Worm (Caenorhabditis elegans) whole organism, L4 larva: ENCODE data around the gene ZK1248.19.
"Not testable (repeated sequence)": the region's sequence is repeated elsewhere in the genome, so short reads cannot be mapped to it uniquely, and the experiment has no call there.

Experiments
- F10B5.3 ChIP-seq: sonication (generic microtip); optimal IDR thresholded peaks from 2 replicates; lab custom pipeline; 2016; ENCODE audit warnings: mild to moderate bottlenecking, missing genetic modification characterization, missing compliant biosample characterization
- R02D3.7 ChIP-seq: fragments of 150-350 bp; sonication (generic microtip); optimal IDR thresholded peaks from 3 replicates; lab custom pipeline; 2014; ENCODE audit warnings: missing biosample characterization, missing genetic modification characterization
- Y48G9A.11 ChIP-seq: fragments of 200-800 bp; sonication (Bioruptor generic); IDR thresholded peaks from 2 replicates; pipeline ENCODE4 v1.3.6; 2022; ENCODE audit warnings: missing genetic modification reagents, missing genetic modification characterization, missing compliant biosample characterization
- Y5F2A.4 ChIP-seq: fragments of 200-800 bp; sonication (Bioruptor generic); optimal IDR thresholded peaks from 2 replicates; lab custom pipeline; 2018; ENCODE audit warnings: mild to moderate bottlenecking, missing genetic modification characterization, missing compliant biosample characterization
- aly-2 ChIP-seq: sonication (generic microtip); optimal IDR thresholded peaks from 2 replicates; lab custom pipeline; 2018; ENCODE audit warnings: missing biosample characterization, missing genetic modification characterization
- ama-1 ChIP-seq: fragments of 150-350 bp; optimal IDR thresholded peaks from 2 replicates; lab custom pipeline; 2014; ENCODE audit warnings: inconsistent platforms, mixed read lengths
- arid-1 ChIP-seq: fragments of 200-800 bp; sonication (Bioruptor generic); conservative IDR thresholded peaks from 2 replicates; pipeline ENCODE4 v1.3.6; 2022; ENCODE audit warnings: missing genetic modification reagents, missing genetic modification characterization, missing compliant biosample characterization
- ceh-20 ChIP-seq: fragments of 200-800 bp; sonication (Bioruptor generic); IDR thresholded peaks from 2 replicates; pipeline ENCODE4 v1.3.6; 2022; ENCODE audit warnings: missing genetic modification reagents, missing genetic modification characterization, missing compliant biosample characterization
- ceh-62 ChIP-seq: sonication (generic microtip); optimal IDR thresholded peaks from 2 replicates; lab custom pipeline; 2017; ENCODE audit warnings: missing biosample characterization, missing genetic modification characterization
- ces-1 ChIP-seq: fragments of 150-350 bp; sonication (generic microtip); optimal IDR thresholded peaks from 4 replicates; lab custom pipeline; 2014; ENCODE audit warnings: missing biosample characterization, missing genetic modification reagents, missing genetic modification characterization
- cey-2 ChIP-seq: sonication (generic microtip); optimal IDR thresholded peaks from 3 replicates; lab custom pipeline; 2017; ENCODE audit warnings: missing genetic modification characterization, mild to moderate bottlenecking, missing compliant biosample characterization, antibody characterized with exemption, borderline replicate concordance; ENCODE audit not compliant: insufficient read depth
- daf-16 ChIP-seq, 3 experiments: sonication (generic microtip); optimal IDR thresholded peaks; 2 replicates each; lab custom pipeline; 2016 to 2017; ENCODE audit warnings: missing genetic modification characterization in 3 of 3, missing genetic modification reagents in 3 of 3, mild to moderate bottlenecking in 2 of 3, missing compliant biosample characterization in 2 of 3, missing biosample characterization in 1 of 3, moderate library complexity in 1 of 3
- dmd-6 ChIP-seq: fragments of 200-800 bp; sonication (Bioruptor generic); IDR thresholded peaks from 2 replicates; pipeline ENCODE4 v1.3.6; 2022; ENCODE audit warnings: missing genetic modification reagents, missing genetic modification characterization, missing compliant biosample characterization
- dpl-1 ChIP-seq: fragments of 150-350 bp; optimal IDR thresholded peaks from 2 replicates; lab custom pipeline; 2014; ENCODE audit warnings: missing biosample characterization, missing genetic modification reagents, missing genetic modification characterization
- duxl-1 ChIP-seq: sonication (generic microtip); optimal IDR thresholded peaks from 2 replicates; lab custom pipeline; 2016; ENCODE audit warnings: mild to moderate bottlenecking, missing genetic modification characterization, moderate library complexity, missing compliant biosample characterization; ENCODE audit not compliant: poor library complexity
- hlh-11 ChIP-seq: fragments of 200-800 bp; sonication (Bioruptor generic); optimal IDR thresholded peaks from 2 replicates; lab custom pipeline; 2018; ENCODE audit warnings: mild to moderate bottlenecking, missing genetic modification characterization, missing compliant biosample characterization
- jun-1 ChIP-seq: fragments of 150-350 bp; optimal IDR thresholded peaks from 2 replicates; lab custom pipeline; 2014; ENCODE audit warnings: missing biosample characterization, missing genetic modification reagents, missing genetic modification characterization
- lin-13 ChIP-seq: fragments of 150-350 bp; optimal IDR thresholded peaks from 2 replicates; lab custom pipeline; 2014; ENCODE audit warnings: missing biosample characterization, missing genetic modification reagents, missing genetic modification characterization
- lin-38 ChIP-seq: fragments of 200-800 bp; sonication (Bioruptor generic); IDR thresholded peaks from 2 replicates; pipeline ENCODE4 v1.3.6; 2022; ENCODE audit warnings: missing genetic modification reagents, missing genetic modification characterization, missing compliant biosample characterization
- lsy-2 ChIP-seq, 2 experiments: fragments of 150-350 bp in 1 of 2; sonication (generic microtip) in 1 of 2; optimal IDR thresholded peaks; 2 replicates each; lab custom pipeline; 2014 to 2017; ENCODE audit warnings: missing biosample characterization in 2 of 2, missing genetic modification characterization in 2 of 2
- madf-5 ChIP-seq, 2 experiments: fragments of 200-800 bp; sonication (Bioruptor generic); IDR thresholded peaks; 2 replicates each; pipeline ENCODE4 v1.3.6; 2022; ENCODE audit warnings: missing compliant biosample characterization in 2 of 2, missing genetic modification characterization in 2 of 2
- madf-9 ChIP-seq: fragments of 200-800 bp; sonication (Bioruptor generic); conservative IDR thresholded peaks from 2 replicates; pipeline ENCODE4 v1.3.6; 2022; ENCODE audit warnings: missing genetic modification reagents, missing genetic modification characterization, missing compliant biosample characterization
- mdt-29 ChIP-seq: fragments of 200-800 bp; sonication (Bioruptor generic); IDR thresholded peaks from 2 replicates; pipeline ENCODE4 v1.3.6; 2022; ENCODE audit warnings: missing genetic modification reagents, missing genetic modification characterization, missing compliant biosample characterization
- mep-1 ChIP-seq: fragments of 150-350 bp; sonication (generic microtip); optimal IDR thresholded peaks from 3 replicates; lab custom pipeline; 2014; ENCODE audit warnings: missing biosample characterization, missing genetic modification characterization
- mxl-2 ChIP-seq: fragments of 200-800 bp; sonication (Bioruptor generic); conservative IDR thresholded peaks from 2 replicates; pipeline ENCODE4 v1.3.6; 2022; ENCODE audit warnings: missing genetic modification reagents, missing genetic modification characterization, missing compliant biosample characterization
- mxl-3 ChIP-seq: fragments of 200-800 bp; sonication (Bioruptor generic); optimal IDR thresholded peaks from 2 replicates; lab custom pipeline; 2018; ENCODE audit warnings: mild to moderate bottlenecking, missing genetic modification characterization, missing compliant biosample characterization
- nhr-11 ChIP-seq: fragments of 150-350 bp; optimal IDR thresholded peaks from 2 replicates; lab custom pipeline; 2014; ENCODE audit warnings: missing biosample characterization, missing genetic modification characterization
- nhr-28 ChIP-seq: fragments of 150-350 bp; optimal IDR thresholded peaks from 2 replicates; lab custom pipeline; 2014; ENCODE audit warnings: missing biosample characterization, missing genetic modification characterization
- nhr-41 ChIP-seq: fragments of 200-800 bp; sonication (Bioruptor generic); IDR thresholded peaks from 2 replicates; pipeline ENCODE4 v1.3.6; 2022; ENCODE audit warnings: missing genetic modification reagents, missing genetic modification characterization, missing compliant biosample characterization
- nhr-48 ChIP-seq: sonication (generic microtip); optimal IDR thresholded peaks from 2 replicates; lab custom pipeline; 2016; ENCODE audit warnings: mild to moderate bottlenecking, missing genetic modification characterization, missing compliant biosample characterization
- nhr-77 ChIP-seq: fragments of 150-350 bp; optimal IDR thresholded peaks from 2 replicates; lab custom pipeline; 2014; ENCODE audit warnings: missing biosample characterization, missing genetic modification characterization
- saeg-2 ChIP-seq: fragments of 200-800 bp; sonication (Bioruptor generic); IDR thresholded peaks from 2 replicates; pipeline ENCODE4 v1.3.6; 2022; ENCODE audit warnings: missing genetic modification reagents, missing genetic modification characterization, missing compliant biosample characterization
- skn-1 ChIP-seq: fragments of 150-350 bp; optimal IDR thresholded peaks from 2 replicates; lab custom pipeline; 2014; ENCODE audit warnings: missing biosample characterization, missing genetic modification characterization
- snpc-4 ChIP-seq: fragments of 150-350 bp; optimal IDR thresholded peaks from 2 replicates; lab custom pipeline; 2014; ENCODE audit warnings: missing biosample characterization, missing genetic modification characterization
- spr-3 ChIP-seq: fragments of 200-800 bp; sonication (Bioruptor generic); optimal IDR thresholded peaks from 2 replicates; lab custom pipeline; 2018; ENCODE audit warnings: mild to moderate bottlenecking, missing genetic modification characterization, missing compliant biosample characterization
- unc-130 ChIP-seq: sonication (generic microtip); optimal IDR thresholded peaks from 2 replicates; lab custom pipeline; 2016; ENCODE audit warnings: missing genetic modification reagents, missing genetic modification characterization, missing compliant biosample characterization
- vab-7 ChIP-seq: fragments of 200-800 bp; sonication (Bioruptor generic); IDR thresholded peaks from 2 replicates; pipeline ENCODE4 v1.3.6; 2022; ENCODE audit warnings: missing genetic modification reagents, missing genetic modification characterization, missing compliant biosample characterization
- zfp-3 ChIP-seq: fragments of 200-800 bp; sonication (Bioruptor generic); conservative IDR thresholded peaks from 2 replicates; pipeline ENCODE4 v1.3.6; 2022; ENCODE audit warnings: missing genetic modification reagents, missing genetic modification characterization, missing compliant biosample characterization

Gene ZK1248.19

ce11 chrII:5819655-5820054, 19.6 kb downstream of the ZK1248.19 start (continued):
- TF ChIP-seq dmd-6 (peak; percentile 34), spr-3 (GFP tag; lab: Kevin White, UChicago) (no peak), madf-5 (GFP tag; IDR thresholded peaks at IDR 0.05; lab: Robert Waterston, UW) (no peak), mep-1 (tag; lab: Kevin White, UChicago) (no peak), dpl-1 (GFP tag; lab: Kevin White, UChicago) (peak; percentile 24), lin-38 (GFP tag; lab: Robert Waterston, UW) (peak; percentile 90), nhr-41 (GFP tag; lab: Robert Waterston, UW) (no peak), madf-9 (GFP tag; lab: Robert Waterston, UW) (peak; percentile 47; the same call in 1 of the 2 replicates), ceh-62 (tag; lab: Kevin White, UChicago) (no peak), nhr-28 (tag; lab: Kevin White, UChicago) (peak; percentile 22), unc-130 (GFP tag; lab: Kevin White, UChicago) (peak; percentile 91), Y48G9A.11 (GFP tag; lab: Robert Waterston, UW) (peak; percentile 25; the same call in 1 of the 2 replicates), daf-16 (GFP tag; optimal IDR thresholded peaks at IDR 0.05; lab: Kevin White, UChicago) (no peak), daf-16 (tag; optimal IDR thresholded peaks at IDR 0.05; lab: Kevin White, UChicago) (no peak), mdt-29 (GFP tag; lab: Robert Waterston, UW) (no peak), ceh-20 (GFP tag; lab: Robert Waterston, UW) (no peak), vab-7 (GFP tag; lab: Robert Waterston, UW) (0 out of 2 replicates have a peak, but pooled peaks have one; percentile 23)

- TF ChIP-seq nhr-41 (GFP tag; lab: Robert Waterston, UW) (no peak), F10B5.3 (no peak), cey-2 (tag; lab: Kevin White, UChicago) (no peak), mxl-3 (GFP tag; lab: Kevin White, UChicago) (no peak), lin-13 (no peak), snpc-4 (tag; lab: Kevin White, UChicago) (no peak), unc-130 (GFP tag; lab: Kevin White, UChicago) (no peak), hlh-11 (tag; lab: Kevin White, UChicago) (no peak), Y48G9A.11 (GFP tag; lab: Robert Waterston, UW) (no peak), daf-16 (GFP tag; optimal IDR thresholded peaks at IDR 0.05; lab: Kevin White, UChicago) (no peak), daf-16 (tag; optimal IDR thresholded peaks at IDR 0.05; lab: Kevin White, UChicago) (no peak), lsy-2 (tag; optimal IDR thresholded peaks at IDR 0.05; lab: Kevin White, UChicago) (no peak), skn-1 (no peak), mxl-2 (GFP tag; lab: Robert Waterston, UW) (no peak), arid-1 (GFP tag; lab: Robert Waterston, UW) (no peak), duxl-1 (tag; lab: Kevin White, UChicago) (no peak), dmd-6 (no peak)
Measured at ce11 chrII:5818298-5818697, 20.9 kb downstream of the ZK1248.19 start, which contains the start of gene ZK1248.4. Gene ZK1248.4, plus strand, starts transcription at chrII:5818598.

- TF ChIP-seq zfp-3, result no peak
- TF ChIP-seq, all 104 proteins: peak for 0
Measured at ce11 chrII:5816346-5816745, 22.9 kb downstream of the ZK1248.19 start, which contains the start of gene ZK1248.20. Gene ZK1248.20, plus strand, starts transcription at chrII:5816646.

ce11 chrII:5815382-5815781, 23.8 kb downstream of the ZK1248.19 start, which contains the start of gene wago-5:
Gene wago-5, minus strand, starts transcription at chrII:5815482.
- TF ChIP-seq aly-2; ces-1; nhr-77 (tag; lab: Kevin White, UChicago): not testable (repeated sequence)

ce11 chrII:5810230-5810629, 29.0 kb downstream of the ZK1248.19 start, which contains the start of the genes msp-64 and ZK1248.5:
Gene msp-64, minus strand, starts transcription at chrII:5810330.
Gene ZK1248.5, plus strand, starts transcription at chrII:5810514.
- TF ChIP-seq jun-1 (tag; lab: Kevin White, UChicago), result no peak
- no peak for TF ChIP-seq nhr-48 (tag; lab: Kevin White, UChicago)
- TF ChIP-seq madf-5 (GFP tag; IDR thresholded peaks at IDR 0.05; lab: Robert Waterston, UW), result no peak
- TF ChIP-seq saeg-2 (GFP tag; lab: Robert Waterston, UW), result no peak
- TF ChIP-seq R02D3.7 (tag; lab: Kevin White, UChicago), result no peak
- TF ChIP-seq skn-1, result no peak
- TF ChIP-seq zfp-3, result no peak
- TF ChIP-seq ama-1 (lab: Kevin White, UChicago), result no peak
- TF ChIP-seq nhr-77 (tag; lab: Kevin White, UChicago), result no peak
- no peak for TF ChIP-seq nhr-11 (tag; lab: Kevin White, UChicago)
- TF ChIP-seq Y5F2A.4 (GFP tag; lab: Kevin White, UChicago), result no peak
- TF ChIP-seq, all 104 proteins: peak for 0
